Fruit fly (Drosophila melanogaster) whole organism, prepupa: ENCODE results near the gene CG7497.

Experiments used
- CG11762 ChIP-seq: fragments of 200-800 bp; sonication (Bioruptor generic); optimal IDR thresholded peaks from 3 replicates; lab custom pipeline; 2016; ENCODE audit warnings: missing biosample characterization, missing genetic modification characterization; ENCODE audit not compliant: insufficient read depth
- CG16779 ChIP-seq: fragments of 200-800 bp; sonication (Bioruptor generic); optimal IDR thresholded peaks from 3 replicates; lab custom pipeline; 2017; ENCODE audit warnings: missing biosample characterization, mild to moderate bottlenecking, missing genetic modification characterization
- CG31627 ChIP-seq: fragments of 200-800 bp; sonication (Bioruptor generic); optimal IDR thresholded peaks from 3 replicates; lab custom pipeline; 2016; ENCODE audit warnings: missing biosample characterization, missing genetic modification characterization
- CG9139 ChIP-seq: fragments of 200-800 bp; sonication (Bioruptor generic); optimal IDR thresholded peaks from 3 replicates; lab custom pipeline; 2017; ENCODE audit warnings: missing biosample characterization, mild to moderate bottlenecking, missing genetic modification characterization
- Eip78C ChIP-seq: fragments of 200-800 bp; sonication (Bioruptor generic); peaks from one replicate; lab custom pipeline; 2016; ENCODE audit warnings: missing biosample characterization, missing genetic modification characterization
- Ets21C ChIP-seq: fragments of 200-800 bp; sonication (Bioruptor generic); optimal IDR thresholded peaks from 3 replicates; lab custom pipeline; 2016; ENCODE audit warnings: missing biosample characterization, missing genetic modification characterization
- Gug ChIP-seq: fragments of 200-800 bp; sonication (Bioruptor generic); IDR thresholded peaks from 2 replicates; pipeline ENCODE4 v1.3.6; 2022; ENCODE audit warnings: missing biosample characterization, missing genetic modification characterization
- Met ChIP-seq: fragments of 200-800 bp; sonication (Bioruptor generic); optimal IDR thresholded peaks from 3 replicates; lab custom pipeline; 2016; ENCODE audit warnings: missing biosample characterization, missing genetic modification characterization
- OdsH ChIP-seq: fragments of 200-800 bp; sonication (Bioruptor generic); optimal IDR thresholded peaks from 3 replicates; lab custom pipeline; 2016; ENCODE audit warnings: missing biosample characterization, missing genetic modification characterization
- Smox ChIP-seq: fragments of 200-800 bp; sonication (Bioruptor generic); optimal IDR thresholded peaks from 3 replicates; lab custom pipeline; 2016; ENCODE audit warnings: missing biosample characterization, missing genetic modification characterization
- fd85E ChIP-seq: fragments of 200-800 bp; sonication (Bioruptor generic); optimal IDR thresholded peaks from 3 replicates; lab custom pipeline; 2016; ENCODE audit warnings: missing biosample characterization, missing genetic modification characterization

DNA sequence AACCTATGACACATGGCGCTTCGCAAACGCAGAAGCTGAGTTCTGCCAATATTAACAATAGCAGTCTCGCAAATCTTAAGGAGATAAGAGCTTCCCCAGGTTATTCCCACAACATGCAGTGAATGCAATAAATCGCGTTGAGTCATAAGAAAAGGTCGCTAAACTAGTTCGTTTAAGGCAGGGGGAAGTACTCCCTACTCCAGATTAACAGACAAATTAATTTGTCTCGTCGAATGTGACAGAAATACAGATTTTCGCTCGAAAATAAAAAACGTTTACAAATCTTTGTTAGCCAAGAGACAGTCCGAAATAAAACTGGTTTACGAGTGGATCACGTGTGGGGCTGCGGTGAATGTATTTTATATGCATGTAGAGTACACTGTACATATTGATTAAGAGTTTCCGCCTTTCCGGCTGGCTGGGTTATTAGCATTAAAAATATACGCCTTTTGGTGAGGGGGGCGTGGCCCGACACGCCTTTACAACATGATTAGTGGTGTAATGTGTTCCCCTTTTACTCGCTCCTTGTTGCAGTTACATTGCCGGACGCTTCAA lies 7.6 kb upstream of the CG7497 start:
- TF ChIP-seq Eip78C (peak; percentile 57), OdsH (GFP tag; lab: Kevin White, UChicago) (no peak), CG31627 (GFP tag; lab: Kevin White, UChicago) (no peak), Gug (GFP tag; lab: Robert Waterston, UW) (no peak), CG16779 (tag; lab: Kevin White, UChicago) (no peak), CG9139 (GFP tag; lab: Kevin White, UChicago) (no peak), Smox (GFP tag; lab: Kevin White, UChicago) (no peak), CG11762 (GFP tag; lab: Kevin White, UChicago) (no peak), fd85E (GFP tag; lab: Kevin White, UChicago) (no peak), Met (no peak), Ets21C (GFP tag; lab: Kevin White, UChicago) (no peak)
